Worm (Caenorhabditis elegans) whole organism, L2 larva: ENCODE measurements around the gene pro-1.

Experiments
- alr-1 ChIP-seq: fragments of 150-350 bp; optimal IDR thresholded peaks from 2 replicates; lab custom pipeline; 2014; ENCODE audit warnings: missing biosample characterization, missing genetic modification characterization
- skn-1 ChIP-seq: sonication (generic microtip); optimal IDR thresholded peaks from 2 replicates; lab custom pipeline; 2017; ENCODE audit warnings: missing biosample characterization, missing genetic modification characterization
- unc-39 ChIP-seq: fragments of 150-350 bp; optimal IDR thresholded peaks from 2 replicates; lab custom pipeline; 2014; ENCODE audit warnings: missing biosample characterization, missing genetic modification characterization

- no peak for TF ChIP-seq unc-39 (tag; lab: Kevin White, UChicago)
- no peak for TF ChIP-seq alr-1 (tag; lab: Kevin White, UChicago)
- TF ChIP-seq skn-1 (tag; lab: Kevin White, UChicago) = no peak
Measured at ce11 chrII:10578843-10579430, 37.1 kb upstream of the pro-1 start, which contains the start of gene rpb-6.
